Fruit fly (Drosophila melanogaster): ENCODE data around the gene Kif19A.

Kif19A gene

DNA sequence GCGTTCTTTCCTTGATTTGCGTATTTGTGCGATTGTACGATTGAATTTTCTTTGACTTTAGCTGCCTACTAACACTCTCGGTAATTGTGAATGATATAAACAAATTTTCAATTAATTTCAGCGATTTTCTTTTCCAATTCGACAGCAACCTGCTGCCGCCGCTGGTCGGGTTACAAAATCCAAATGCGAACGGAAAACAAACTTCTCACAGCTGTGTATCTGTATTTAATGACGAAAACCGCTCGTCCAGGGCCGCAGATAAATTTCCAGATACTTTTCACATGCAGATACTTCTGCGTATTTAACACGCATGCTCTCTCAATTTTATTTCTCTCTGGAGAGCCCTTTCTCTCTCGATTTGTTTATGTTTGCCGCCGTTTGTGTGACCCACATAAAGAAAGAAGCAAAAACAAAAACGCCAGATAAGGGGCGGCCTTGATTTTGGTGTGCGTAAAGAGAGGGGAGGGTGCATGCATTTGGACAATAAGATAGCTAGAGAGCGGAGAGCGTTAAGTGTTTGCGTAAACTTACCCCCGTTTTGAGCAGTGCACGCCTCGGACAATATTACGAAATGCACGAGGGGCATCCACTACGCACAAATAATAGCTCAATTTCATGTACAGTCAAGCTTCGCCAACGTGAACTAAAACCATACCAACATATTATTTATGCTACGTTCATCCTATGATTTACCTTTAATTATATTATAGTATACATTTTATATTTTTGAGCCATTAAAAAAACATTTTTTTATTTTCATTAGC, 9.9 kb downstream of the Kif19A start, which contains the start of gene CG12402 (continued):
- TF ChIP-seq gcm (GFP tag; optimal IDR thresholded peaks at IDR 0.05) (peak; percentile 86), maf-S (GFP tag; optimal IDR thresholded peaks at IDR 0.05) (no peak), Nf-YA (GFP tag; IDR thresholded peaks at IDR 0.05) (peak; percentile 75), CG9609 (GFP tag; optimal IDR thresholded peaks at IDR 0.05) (no peak), CG6683 (GFP tag; optimal IDR thresholded peaks at IDR 0.05) (peak; percentile 69), CG12659 (GFP tag; optimal IDR thresholded peaks at IDR 0.05) (peak; percentile 79), Atf-2 (GFP tag; optimal IDR thresholded peaks at IDR 0.05) (peak; percentile 36), oc (tag; optimal IDR thresholded peaks at IDR 0.05) (peak; percentile 70), CG10979 (tag; optimal IDR thresholded peaks at IDR 0.05) (peak; percentile 83), toy (GFP tag; IDR thresholded peaks at IDR 0.05) (0 out of 2 replicates have a peak, but pooled peaks have one; percentile 11), unc-4 (GFP tag; IDR thresholded peaks at IDR 0.05; ENCODE audit: partially characterized antibody) (peak; percentile 42; the same call in 1 of the 2 replicates), pfk (GFP tag; optimal IDR thresholded peaks at IDR 0.05) (no peak), CG33557 (GFP tag; optimal IDR thresholded peaks at IDR 0.05) (peak; percentile 45), crc (GFP tag; optimal IDR thresholded peaks at IDR 0.05) (peak; percentile 27), CG15514 (GFP tag; optimal IDR thresholded peaks at IDR 0.05) (peak; percentile 74), Sry-β (GFP tag; optimal IDR thresholded peaks at IDR 0.05) (no peak), gt (GFP tag; IDR thresholded peaks at IDR 0.05) (peak; percentile 58), YL-1 (GFP tag; optimal IDR thresholded peaks at IDR 0.05) (no peak), cad (GFP tag; optimal IDR thresholded peaks at IDR 0.05) (no peak), CG18262 (tag; optimal IDR thresholded peaks at IDR 0.05) (peak; percentile 85), Doc3 (GFP tag; IDR thresholded peaks at IDR 0.05; ENCODE audit: partially characterized antibody) (peak; percentile 40; the same call in 1 of the 3 replicates), pnt (GFP tag; optimal IDR thresholded peaks at IDR 0.05) (peak; percentile 49), Ravus (GFP tag; IDR thresholded peaks at IDR 0.05) (peak; percentile 48), vfl (GFP tag; optimal IDR thresholded peaks at IDR 0.05) (peak; percentile 16), sob (GFP tag; IDR thresholded peaks at IDR 0.05) (peak; percentile 79; the same call in 1 of the 2 replicates), Abd-B (GFP tag; optimal IDR thresholded peaks at IDR 0.05) (peak; percentile 71), CG13775 (GFP tag; optimal IDR thresholded peaks at IDR 0.05) (peak; percentile 72), CG2199 (GFP tag; IDR thresholded peaks at IDR 0.05) (peak; percentile 84), E2f2 (GFP tag; IDR thresholded peaks at IDR 0.05) (peak; percentile 68), CG5245 (GFP tag; optimal IDR thresholded peaks at IDR 0.05) (peak; percentile 79), Sox100B (GFP tag; optimal IDR thresholded peaks at IDR 0.05) (peak; percentile 84), sima (GFP tag; optimal IDR thresholded peaks at IDR 0.05) (no peak), grau (tag; optimal IDR thresholded peaks at IDR 0.05) (peak; percentile 98), lbe (GFP tag; optimal IDR thresholded peaks at IDR 0.05) (no peak), CG31224 (GFP tag; IDR thresholded peaks at IDR 0.05) (peak; percentile 56), so (GFP tag; IDR thresholded peaks at IDR 0.05) (peak; percentile 77), CG13296 (GFP tag; optimal IDR thresholded peaks at IDR 0.05) (peak; percentile 86), Camta (GFP tag; optimal IDR thresholded peaks at IDR 0.05) (peak; percentile 46), eyg (GFP tag; optimal IDR thresholded peaks at IDR 0.05) (peak; percentile 6), Lhr (GFP tag; optimal IDR thresholded peaks at IDR 0.05) (peak; percentile 47), CG6654 (GFP tag; optimal IDR thresholded peaks at IDR 0.05) (peak; percentile 47), Hmx (GFP tag; optimal IDR thresholded peaks at IDR 0.05) (no peak), CG9727 (GFP tag; optimal IDR thresholded peaks at IDR 0.05) (peak; percentile 75), pho (GFP tag; optimal IDR thresholded peaks at IDR 0.05) (peak; percentile 36), CG7963 (GFP tag; IDR thresholded peaks at IDR 0.05; ENCODE audit: partially characterized antibody) (no peak), CG4854 (GFP tag; optimal IDR thresholded peaks at IDR 0.05) (peak; percentile 44), tgo (GFP tag; IDR thresholded peaks at IDR 0.05) (peak; percentile 86), B-H2 (GFP tag; optimal IDR thresholded peaks at IDR 0.05) (peak; percentile 10), CG7556 (GFP tag; optimal IDR thresholded peaks at IDR 0.05) (peak; percentile 83)
